Worm (Caenorhabditis elegans): ENCODE measurements around the gene vps-33.1.
A peak's percentile ranks its signal among the peaks of the same experiment; 100 is the strongest.

Gene vps-33.1

DNA sequence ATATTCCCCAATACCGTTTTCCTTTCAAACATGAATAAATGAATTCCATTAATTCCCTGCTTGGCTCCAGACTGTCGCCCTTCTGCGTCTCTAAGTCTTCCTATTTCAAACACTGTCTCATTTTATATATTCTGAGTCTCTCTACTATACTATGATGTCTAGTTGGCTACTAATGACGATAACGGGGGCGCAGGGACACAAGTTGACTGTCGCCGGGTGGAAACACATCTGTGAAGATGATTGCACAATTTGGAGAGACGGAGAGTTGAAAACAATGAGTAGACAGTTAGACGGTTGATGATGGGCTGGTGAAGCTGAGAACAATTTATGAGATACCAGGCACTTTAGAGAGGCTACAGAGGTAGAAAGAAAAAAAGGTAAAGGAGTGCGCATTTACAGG is 48.8 kb downstream of the vps-33.1 start, which contains the start of gene sma-2:
Gene sma-2, plus strand, starts transcription at position 194 of the 400 bp plus-strand sequence.
- no peak for TF ChIP-seq ama-1 (optimal IDR thresholded peaks at IDR 0.05)
- TF ChIP-seq nhr-129 (tag; optimal IDR thresholded peaks at IDR 0.05): peak; percentile 68
- no peak for TF ChIP-seq snpc-4 (tag; optimal IDR thresholded peaks at IDR 0.05)
- peak; percentile 15 for TF ChIP-seq egl-27 (tag; optimal IDR thresholded peaks at IDR 0.05)
- no peak for TF ChIP-seq nhr-10 (tag; optimal IDR thresholded peaks at IDR 0.05)
- TF ChIP-seq ceh-82 (tag; optimal IDR thresholded peaks at IDR 0.05): no peak
- TF ChIP-seq F13H6.1 (tag; optimal IDR thresholded peaks at IDR 0.05): peak; percentile 88
- TF ChIP-seq elt-3 (tag; optimal IDR thresholded peaks at IDR 0.05): no peak
- no peak for TF ChIP-seq zag-1 (tag; optimal IDR thresholded peaks at IDR 0.05)
- no peak for TF ChIP-seq sem-4 (tag; optimal IDR thresholded peaks at IDR 0.05)
- no peak for TF ChIP-seq blmp-1 (tag; optimal IDR thresholded peaks at IDR 0.05; ENCODE audit: insufficient read depth)
- no peak for TF ChIP-seq ztf-1 (GFP tag; conservative IDR thresholded peaks at IDR 0.05)
- TF ChIP-seq lin-39 (tag; optimal IDR thresholded peaks at IDR 0.05): no peak
- no peak for TF ChIP-seq skn-1 (tag; optimal IDR thresholded peaks at IDR 0.05)
- TF ChIP-seq peb-1 (tag; optimal IDR thresholded peaks at IDR 0.05): no peak
- no peak for TF ChIP-seq mbf-1 (tag; optimal IDR thresholded peaks at IDR 0.05)
- TF ChIP-seq lin-13 (GFP tag; optimal IDR thresholded peaks at IDR 0.05): no peak
- no peak for TF ChIP-seq nhr-237 (tag; optimal IDR thresholded peaks at IDR 0.05)
- no peak for TF ChIP-seq unc-39 (tag; optimal IDR thresholded peaks at IDR 0.05)
- no peak for TF ChIP-seq elt-1 (tag; optimal IDR thresholded peaks at IDR 0.05)
- TF ChIP-seq fos-1 (tag; optimal IDR thresholded peaks at IDR 0.05): peak; percentile 98
- peak in 1 of 2 experiments; percentile 16 for TF ChIP-seq mdl-1 (tag; optimal IDR thresholded peaks at IDR 0.05)
- TF ChIP-seq nhr-21 (tag; optimal IDR thresholded peaks at IDR 0.05): peak; percentile 52
- TF ChIP-seq R02D3.7 (tag; optimal IDR thresholded peaks at IDR 0.05): no peak
- TF ChIP-seq sma-3 (GFP tag; optimal IDR thresholded peaks at IDR 0.05): peak; percentile 99
- no peak for TF ChIP-seq ztf-11 (tag; optimal IDR thresholded peaks at IDR 0.05)
- TF ChIP-seq nhr-6 (tag; optimal IDR thresholded peaks at IDR 0.05): no peak
- no peak for TF ChIP-seq lin-11 (tag; optimal IDR thresholded peaks at IDR 0.05)
- TF ChIP-seq ZK546.5 (tag; optimal IDR thresholded peaks at IDR 0.05): no peak
- no peak for TF ChIP-seq dmd-4 (tag; optimal IDR thresholded peaks at IDR 0.05)
- no peak for TF ChIP-seq Y55F3AM.14 (GFP tag; optimal IDR thresholded peaks at IDR 0.05)
- peak; percentile 74 for TF ChIP-seq nhr-25 (tag; optimal IDR thresholded peaks at IDR 0.05)
- no peak for TF ChIP-seq mab-5 (tag; optimal IDR thresholded peaks at IDR 0.05)
- TF ChIP-seq aly-2 (tag; optimal IDR thresholded peaks at IDR 0.05): no peak
- peak; percentile 85 for TF ChIP-seq crh-2 (tag; optimal IDR thresholded peaks at IDR 0.05)
- TF ChIP-seq lsy-2 (tag; optimal IDR thresholded peaks at IDR 0.05): peak in 1 of 2 experiments; percentile 45
- TF ChIP-seq gmeb-1 (tag; optimal IDR thresholded peaks at IDR 0.05): peak; percentile 72
- TF ChIP-seq unc-55 (GFP tag; optimal IDR thresholded peaks at IDR 0.05): no peak
- peak; percentile 29 for TF ChIP-seq C34F6.9 (tag; optimal IDR thresholded peaks at IDR 0.05)
- TF ChIP-seq nhr-23 (tag; optimal IDR thresholded peaks at IDR 0.05): no peak
- TF ChIP-seq nhr-11 (tag; optimal IDR thresholded peaks at IDR 0.05): no peak
- TF ChIP-seq ztf-4 (tag; optimal IDR thresholded peaks at IDR 0.05): no peak
- no peak for TF ChIP-seq unc-62 (GFP tag; optimal IDR thresholded peaks at IDR 0.05)
- TF ChIP-seq nhr-12 (tag; optimal IDR thresholded peaks at IDR 0.05): no peak
- TF ChIP-seq ceh-16 (tag; optimal IDR thresholded peaks at IDR 0.05): no peak
- TF ChIP-seq sma-9 (GFP tag; optimal IDR thresholded peaks at IDR 0.05): peak; percentile 91
- no peak for TF ChIP-seq sma-9 (tag; optimal IDR thresholded peaks at IDR 0.05)

DNA sequence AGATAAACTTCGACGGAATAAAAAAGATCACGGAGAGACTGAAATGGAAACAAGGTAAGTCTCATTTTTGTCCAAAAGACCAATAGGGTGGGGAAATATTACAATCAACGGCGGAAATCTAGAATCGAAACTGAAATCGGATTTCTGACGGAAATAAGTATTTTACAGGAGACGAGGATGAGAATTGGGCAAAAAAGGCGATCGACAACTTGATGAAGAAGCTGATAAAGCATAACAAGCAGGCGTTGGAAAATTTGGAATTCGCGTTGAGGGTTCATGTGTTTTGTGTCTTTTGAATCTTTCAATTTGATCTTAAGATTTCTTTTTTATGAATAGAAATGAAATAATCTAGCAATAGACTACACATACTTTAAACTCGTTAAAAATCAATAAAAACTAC is 49.9 kb downstream of the vps-33.1 start, which contains the start of gene ugtp-1:
Gene ugtp-1, minus strand, starts transcription at position 101 of the 400 bp plus-strand sequence.
- TF ChIP-seq gmeb-1 (tag; optimal IDR thresholded peaks at IDR 0.05) (no peak), nhr-25 (tag; optimal IDR thresholded peaks at IDR 0.05) (no peak), fos-1 (tag; optimal IDR thresholded peaks at IDR 0.05) (no peak), sma-9 (GFP tag; optimal IDR thresholded peaks at IDR 0.05) (no peak), sma-9 (tag; optimal IDR thresholded peaks at IDR 0.05) (no peak), Y55F3AM.14 (GFP tag; optimal IDR thresholded peaks at IDR 0.05) (no peak), elt-3 (tag; optimal IDR thresholded peaks at IDR 0.05) (no peak), mab-5 (tag; optimal IDR thresholded peaks at IDR 0.05) (no peak), alr-1 (tag; optimal IDR thresholded peaks at IDR 0.05) (no peak), egl-27 (tag; optimal IDR thresholded peaks at IDR 0.05) (no peak), blmp-1 (tag; optimal IDR thresholded peaks at IDR 0.05; ENCODE audit: insufficient read depth) (no peak), nhr-11 (tag; optimal IDR thresholded peaks at IDR 0.05) (no peak)

Data from whole organism, L2 larva.